Fruit fly (Drosophila melanogaster): ENCODE data around the gene Cks85A.

Gene Cks85A

dm6 chr3R:8715371-8715770 is 2.9 kb downstream of the Cks85A start:
- TF ChIP-seq CG12605 (GFP tag; IDR thresholded peaks at IDR 0.05): peak; percentile 55; the same call in 1 of the 2 replicates
- no peak for TF ChIP-seq CG15710 (tag; optimal IDR thresholded peaks at IDR 0.05)

DNA sequence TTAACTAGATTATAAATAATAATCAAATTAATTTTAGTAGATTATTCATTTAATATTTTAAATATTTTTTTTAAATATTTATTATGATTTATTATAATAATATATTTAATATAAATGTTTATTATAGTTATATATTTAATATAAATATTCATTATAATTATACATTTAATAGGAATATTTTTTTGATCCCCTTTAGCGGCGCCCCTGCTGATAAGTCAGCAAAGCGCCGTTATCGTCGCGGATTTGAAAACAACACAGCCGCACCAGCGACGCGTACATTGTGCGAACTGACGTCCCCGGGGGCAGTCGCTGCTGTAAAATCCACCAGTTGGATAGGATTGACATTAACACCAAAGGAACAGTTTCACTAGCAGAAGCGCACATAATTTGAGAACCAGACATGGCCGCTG is 5.5 kb downstream of the Cks85A start, which contains the start of gene CG8112:
Gene CG8112, plus strand, starts transcription at position 212 of the 410 bp plus-strand sequence.
- TF ChIP-seq CG17806 (tag; optimal IDR thresholded peaks at IDR 0.05): peak; percentile 5
- no peak for TF ChIP-seq CG13204 (GFP tag; optimal IDR thresholded peaks at IDR 0.05)
- peak; percentile 12; the same call in 1 of the 3 replicates for TF ChIP-seq CG4496 (GFP tag; IDR thresholded peaks at IDR 0.05)
- TF ChIP-seq CG10348 (GFP tag; IDR thresholded peaks at IDR 0.05): no peak
- TF ChIP-seq Pif1B (GFP tag; optimal IDR thresholded peaks at IDR 0.05): peak; percentile 38
- TF ChIP-seq Snoo (tag; optimal IDR thresholded peaks at IDR 0.05): peak; percentile 30
- TF ChIP-seq fd96Ca (GFP tag; IDR thresholded peaks at IDR 0.05): no peak
- TF ChIP-seq CG15710 (tag; optimal IDR thresholded peaks at IDR 0.05): peak; percentile 25
- TF ChIP-seq CG14655 (GFP tag; optimal IDR thresholded peaks at IDR 0.05): no peak
- TF ChIP-seq Pif1A (GFP tag; optimal IDR thresholded peaks at IDR 0.05): no peak
- TF ChIP-seq CG12605 (GFP tag; IDR thresholded peaks at IDR 0.05): 0 out of 2 replicates have a peak, but pooled peaks have one; percentile 9
- TF ChIP-seq CG34367 (tag; optimal IDR thresholded peaks at IDR 0.05): no peak
- no peak for TF ChIP-seq rn (GFP tag; IDR thresholded peaks at IDR 0.05)
- no peak for TF ChIP-seq EcR (GFP tag; optimal IDR thresholded peaks at IDR 0.05)
- peak; percentile 23 for TF ChIP-seq CG8159 (tag; optimal IDR thresholded peaks at IDR 0.05)
- TF ChIP-seq Ets98B (GFP tag; IDR thresholded peaks at IDR 0.05): peak; percentile 20; the same call in 1 of the 2 replicates
- TF ChIP-seq gl (tag; optimal IDR thresholded peaks at IDR 0.05): no peak

DNA sequence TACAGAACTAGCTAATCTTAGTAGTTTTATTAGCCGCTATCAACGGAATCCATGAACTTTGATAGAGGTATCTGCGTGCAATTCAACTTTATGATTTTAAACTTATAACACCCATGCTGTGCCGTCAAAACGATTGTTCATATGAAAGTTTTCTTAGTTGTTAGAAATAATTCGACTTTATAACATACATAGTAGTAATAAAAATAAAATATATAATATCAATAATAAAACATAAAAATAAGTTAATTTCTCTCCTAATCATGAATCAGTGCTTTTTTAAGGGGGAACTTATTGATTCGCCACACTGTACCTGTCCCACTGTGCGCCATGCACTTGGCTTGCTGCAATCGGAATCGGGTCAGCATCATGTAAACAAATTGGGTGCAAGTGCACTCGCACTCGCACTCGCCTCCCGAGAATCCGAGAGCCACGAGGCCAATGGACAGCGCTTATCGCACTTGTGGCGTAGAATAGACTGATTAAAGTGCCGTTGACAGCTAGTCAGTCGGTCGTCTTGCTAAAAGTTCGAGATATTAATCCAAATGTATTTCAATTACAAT is 6.3 kb downstream of the Cks85A start:
- peak; percentile 95 for TF ChIP-seq EcR (GFP tag; optimal IDR thresholded peaks at IDR 0.05)
- peak; percentile 45; the same call in 1 of the 3 replicates for TF ChIP-seq fd96Ca (GFP tag; IDR thresholded peaks at IDR 0.05)
- peak; percentile 14 for TF ChIP-seq CG8159 (tag; optimal IDR thresholded peaks at IDR 0.05)
- peak; percentile 19 for TF ChIP-seq CG14655 (GFP tag; optimal IDR thresholded peaks at IDR 0.05)
- TF ChIP-seq CG10348 (GFP tag; IDR thresholded peaks at IDR 0.05): no peak
- TF ChIP-seq CG9948 (tag; optimal IDR thresholded peaks at IDR 0.05): no peak
- peak; percentile 50 for TF ChIP-seq CG32121 (GFP tag; IDR thresholded peaks at IDR 0.05)
- peak; percentile 28; the same call in 1 of the 3 replicates for TF ChIP-seq CG4496 (GFP tag; IDR thresholded peaks at IDR 0.05)
- peak; percentile 59 for TF ChIP-seq Ets98B (GFP tag; IDR thresholded peaks at IDR 0.05)
- TF ChIP-seq Pif1B (GFP tag; optimal IDR thresholded peaks at IDR 0.05): no peak

- TF ChIP-seq CG10348 (GFP tag; IDR thresholded peaks at IDR 0.05) (no peak), CG8159 (tag; optimal IDR thresholded peaks at IDR 0.05) (peak; percentile 12)
Observed at dm6 chr3R:8707166-8707565, 11.1 kb downstream of the Cks85A start.

- TF ChIP-seq CG13204 (GFP tag; optimal IDR thresholded peaks at IDR 0.05) (peak; percentile 30), CG4496 (GFP tag; IDR thresholded peaks at IDR 0.05) (no peak), Pif1A (GFP tag; optimal IDR thresholded peaks at IDR 0.05) (peak; percentile 33), Pif1B (GFP tag; optimal IDR thresholded peaks at IDR 0.05) (peak; percentile 13), CG12605 (GFP tag; IDR thresholded peaks at IDR 0.05) (peak; percentile 57; the same call in 1 of the 2 replicates), CG14655 (GFP tag; optimal IDR thresholded peaks at IDR 0.05) (peak; percentile 38), gl (tag; optimal IDR thresholded peaks at IDR 0.05) (peak; percentile 78), CG9948 (tag; optimal IDR thresholded peaks at IDR 0.05) (no peak), CG34367 (tag; optimal IDR thresholded peaks at IDR 0.05) (peak; percentile 36), fd96Ca (GFP tag; IDR thresholded peaks at IDR 0.05) (no peak), CG10348 (GFP tag; IDR thresholded peaks at IDR 0.05) (no peak), CG8159 (tag; optimal IDR thresholded peaks at IDR 0.05) (peak; percentile 53), CG15710 (tag; optimal IDR thresholded peaks at IDR 0.05) (no peak)
Observed at dm6 chr3R:8705323-8706097, 12.7 kb downstream of the Cks85A start.

dm6 chr3R:8704669-8705068 is 13.6 kb downstream of the Cks85A start:
- TF ChIP-seq CG13204 (GFP tag; optimal IDR thresholded peaks at IDR 0.05) (no peak), CG10348 (GFP tag; IDR thresholded peaks at IDR 0.05) (no peak), CG34367 (tag; optimal IDR thresholded peaks at IDR 0.05) (no peak)

DNA sequence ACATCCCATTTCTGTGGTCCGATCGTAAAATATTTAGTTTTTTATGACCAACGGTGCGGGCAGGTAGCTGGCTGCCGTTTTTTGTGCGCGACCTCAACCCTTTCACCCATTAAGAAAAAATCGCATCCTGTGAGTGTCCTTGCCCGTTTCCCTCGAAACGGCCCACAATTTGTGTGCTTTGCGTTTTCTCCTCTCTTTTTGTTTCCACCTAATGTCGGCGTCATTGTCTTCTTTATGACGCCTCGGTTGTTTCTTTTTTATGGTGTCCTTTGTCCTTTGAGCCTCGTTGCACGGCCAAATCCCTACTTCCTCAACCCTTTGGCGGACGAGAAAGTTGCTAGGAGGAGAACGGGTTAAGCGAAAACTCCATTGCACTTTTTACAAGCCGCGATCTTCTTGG is 17.1 kb downstream of the Cks85A start:
- no peak for TF ChIP-seq CG10348 (GFP tag; IDR thresholded peaks at IDR 0.05)
- no peak for TF ChIP-seq CG4496 (GFP tag; IDR thresholded peaks at IDR 0.05)

DNA sequence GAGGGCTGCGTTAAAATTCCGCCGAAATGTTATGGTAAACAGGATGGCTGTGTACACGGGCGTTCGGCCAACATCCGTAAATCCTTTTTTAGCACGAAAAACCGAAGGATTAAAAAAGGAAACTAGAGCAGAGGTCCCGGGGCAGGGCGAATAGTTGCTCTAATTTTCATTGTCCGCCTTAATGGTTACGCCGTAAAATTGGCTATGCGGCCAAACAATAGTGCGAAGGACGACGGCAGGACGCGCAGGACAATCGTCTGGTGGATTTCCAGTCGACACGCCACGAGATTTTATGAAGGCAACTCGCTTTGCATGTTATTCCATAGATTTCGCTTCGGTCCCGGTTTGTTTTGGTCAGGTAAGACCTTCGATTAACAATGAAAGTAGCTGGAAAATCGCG is 17.6 kb downstream of the Cks85A start:
- no peak for TF ChIP-seq EcR (GFP tag; optimal IDR thresholded peaks at IDR 0.05)
- TF ChIP-seq CG14655 (GFP tag; optimal IDR thresholded peaks at IDR 0.05): no peak
- no peak for TF ChIP-seq CG15710 (tag; optimal IDR thresholded peaks at IDR 0.05)
- no peak for TF ChIP-seq Pif1A (GFP tag; optimal IDR thresholded peaks at IDR 0.05)
- TF ChIP-seq CG17806 (tag; optimal IDR thresholded peaks at IDR 0.05): no peak
- TF ChIP-seq Snoo (tag; optimal IDR thresholded peaks at IDR 0.05): no peak

All from whole organism, pupa.